Fruit fly (Drosophila melanogaster) whole organism, adult: Measurements from ENCODE around the gene exex.

Source experiments
- CG11617 ChIP-seq: fragments of 200-800 bp; sonication (Bioruptor generic); optimal IDR thresholded peaks from 2 replicates; lab custom pipeline; 2017; ENCODE audit warnings: mild to moderate bottlenecking, missing biosample characterization, missing genetic modification reagents, missing genetic modification characterization
- Crg-1 ChIP-seq: fragments of 200-800 bp; sonication (Bioruptor generic); optimal IDR thresholded peaks from 2 replicates; lab custom pipeline; 2016; ENCODE audit warnings: missing biosample characterization, missing genetic modification characterization
- kay ChIP-seq: fragments of 200-800 bp; sonication (Bioruptor generic); peaks from one replicate; lab custom pipeline; 2016; ENCODE audit warnings: missing biosample characterization, missing genetic modification characterization, borderline replicate concordance
- pad ChIP-seq: fragments of 200-800 bp; sonication (Bioruptor generic); optimal IDR thresholded peaks from 3 replicates; lab custom pipeline; 2017; ENCODE audit warnings: missing biosample characterization, missing genetic modification characterization, mild to moderate bottlenecking, moderate library complexity, missing genetic modification reagents

- no peak for TF ChIP-seq Crg-1 (GFP tag; lab: Kevin White, UChicago)
- no peak for TF ChIP-seq kay (GFP tag; lab: Kevin White, UChicago)
- no peak for TF ChIP-seq pad (GFP tag; lab: Kevin White, UChicago)
- no peak for TF ChIP-seq CG11617 (GFP tag; lab: Kevin White, UChicago)
Measured at dm6 chr3L:7943046-7943445, 4.9 kb upstream of the exex start.
